Worm (Caenorhabditis elegans) whole organism, young adult: Measurements from ENCODE around the gene srb-17.

Source experiments
- ama-1 ChIP-seq, 3 experiments: fragments of 150-350 bp in 1 of 3; sonication (generic microtip) in 2 of 3; optimal IDR thresholded peaks; 2 replicates each; lab custom pipeline; 2014 to 2018; ENCODE audit warnings: missing biosample characterization in 2 of 3, missing genetic modification characterization in 2 of 3, missing genetic modification reagents in 2 of 3
- attf-6 ChIP-seq: fragments of 200-800 bp; sonication (Bioruptor generic); IDR thresholded peaks from 2 replicates; pipeline ENCODE4 v1.3.6; 2022; ENCODE audit warnings: missing genetic modification reagents, missing genetic modification characterization, missing compliant biosample characterization
- bed-2 ChIP-seq: fragments of 200-800 bp; sonication (Bioruptor generic); IDR thresholded peaks from 2 replicates; pipeline ENCODE4 v1.3.6; 2022; ENCODE audit warnings: missing genetic modification reagents, missing genetic modification characterization, missing compliant biosample characterization
- hmg-1.2 ChIP-seq: fragments of 200-800 bp; sonication (Bioruptor generic); IDR thresholded peaks from 2 replicates; pipeline ENCODE4 v1.3.6; 2022; ENCODE audit warnings: missing genetic modification reagents, missing genetic modification characterization, missing compliant biosample characterization
- rpc-1 ChIP-seq, 2 experiments: fragments of 150-350 bp in 1 of 2; sonication (generic microtip) in 1 of 2; optimal IDR thresholded peaks; 2 replicates each; lab custom pipeline; 2014 to 2018; ENCODE audit warnings: missing biosample characterization in 1 of 2, missing genetic modification characterization in 1 of 2, missing genetic modification reagents in 1 of 2, missing genotype in 1 of 2
- snpc-4 ChIP-seq, 5 experiments: fragments of 150-350 bp in 1 of 5; sonication (generic microtip) in 4 of 5; optimal IDR thresholded peaks; 2 replicates each; lab custom pipeline; 2014 to 2018; ENCODE audit warnings: missing genetic modification characterization in 5 of 5, missing biosample characterization in 3 of 5, antibody characterized with exemption in 2 of 5, mild to moderate bottlenecking in 2 of 5, missing compliant biosample characterization in 2 of 5, missing genotype in 2 of 5, moderate library complexity in 2 of 5, missing genetic modification reagents in 1 of 5
- sptf-2 ChIP-seq: fragments of 200-800 bp; sonication (Bioruptor generic); optimal IDR thresholded peaks from 2 replicates; lab custom pipeline; 2018; ENCODE audit warnings: mild to moderate bottlenecking, missing genetic modification characterization, missing compliant biosample characterization
- zfh-2 ChIP-seq: fragments of 200-800 bp; sonication (Bioruptor generic); conservative IDR thresholded peaks from 2 replicates; pipeline ENCODE4 v1.3.6; 2022; ENCODE audit warnings: missing genetic modification reagents, missing genetic modification characterization, missing compliant biosample characterization
- ztf-22 ChIP-seq: fragments of 200-800 bp; sonication (Bioruptor generic); optimal IDR thresholded peaks from 2 replicates; lab custom pipeline; 2018; ENCODE audit warnings: mild to moderate bottlenecking, missing genetic modification characterization, moderate library complexity, missing compliant biosample characterization

DNA sequence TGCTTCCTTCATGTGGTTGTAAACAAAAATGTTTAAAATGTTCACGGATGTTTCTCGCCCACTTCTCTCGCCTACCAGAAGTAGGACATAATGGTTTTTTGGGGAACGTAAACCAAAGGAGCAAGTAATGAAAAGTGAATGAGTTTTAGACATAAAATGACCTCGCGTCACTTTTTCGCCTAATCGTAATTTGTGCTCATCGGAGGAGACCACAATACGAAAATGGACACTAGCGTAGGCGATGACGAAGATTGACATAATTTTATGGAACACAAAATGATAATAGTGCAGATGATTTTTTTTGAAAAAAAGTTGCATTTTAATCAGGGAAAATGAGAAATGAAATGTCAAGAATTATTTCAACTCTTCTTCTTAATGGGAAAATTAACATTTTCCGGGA lies 11.6 kb upstream of the srb-17 start:
- TF ChIP-seq attf-6 (GFP tag; lab: Robert Waterston, UW) = no peak
- no peak for TF ChIP-seq bed-2
- no peak for TF ChIP-seq ztf-22 (GFP tag; lab: Kevin White, UChicago)
- no peak for TF ChIP-seq rpc-1 (optimal IDR thresholded peaks at IDR 0.05; lab: Kevin White, UChicago)
- no peak for TF ChIP-seq rpc-1 (tag; optimal IDR thresholded peaks at IDR 0.05; lab: Kevin White, UChicago)
- no peak for TF ChIP-seq snpc-4 (GFP tag; optimal IDR thresholded peaks at IDR 0.05; lab: Kevin White, UChicago)
- no peak for TF ChIP-seq snpc-4 (tag; optimal IDR thresholded peaks at IDR 0.05; lab: Kevin White, UChicago)
- TF ChIP-seq zfh-2 = no peak
- no peak for TF ChIP-seq sptf-2 (GFP tag; lab: Kevin White, UChicago)
- TF ChIP-seq hmg-1.2 (GFP tag; lab: Robert Waterston, UW) = no peak
- TF ChIP-seq ama-1 (optimal IDR thresholded peaks at IDR 0.05; lab: Kevin White, UChicago) = no peak
- TF ChIP-seq ama-1 (GFP tag; optimal IDR thresholded peaks at IDR 0.05; lab: Kevin White, UChicago) = no peak
